Fruit fly (Drosophila melanogaster): ENCODE results near the gene CG2116.

CG2116 gene

DNA sequence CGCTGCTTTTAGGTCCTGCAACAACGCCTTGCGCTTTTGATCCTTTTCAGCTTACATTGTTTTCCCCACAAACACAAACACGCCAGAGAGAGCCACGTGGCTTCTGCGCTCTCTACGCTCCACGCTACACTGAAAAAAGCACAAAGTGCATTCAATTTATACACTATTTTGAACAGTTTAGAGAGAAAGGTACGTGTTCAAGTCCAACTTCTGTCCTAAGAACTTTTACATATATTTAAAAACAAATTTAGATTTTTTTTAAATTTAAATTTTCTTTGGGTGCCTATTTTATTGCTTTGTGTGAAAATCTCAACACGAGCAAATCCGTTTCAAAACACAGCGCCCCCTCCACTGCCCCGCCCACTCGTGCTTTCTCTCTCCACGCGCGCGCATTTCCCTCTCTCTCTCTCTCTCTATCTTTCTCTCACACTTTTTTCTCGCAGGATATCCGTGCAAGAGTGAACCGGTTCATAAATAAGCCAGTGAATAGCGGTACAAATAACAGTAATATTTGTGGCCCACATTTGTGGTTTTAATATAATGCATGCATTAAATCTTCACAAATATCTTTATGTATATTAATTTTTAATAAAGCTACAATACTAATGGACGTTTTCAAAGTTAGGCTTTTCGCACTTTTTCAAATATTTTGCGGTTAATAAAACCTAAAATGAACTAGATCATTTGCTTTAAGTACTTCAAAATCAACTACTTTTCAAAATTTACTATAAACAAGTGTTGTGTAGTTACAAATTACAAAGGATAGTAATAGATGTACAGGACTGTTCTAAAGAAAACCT lies 29.4 kb upstream of the CG2116 start (continued):
- TF ChIP-seq Hmx (GFP tag; optimal IDR thresholded peaks at IDR 0.05) (no peak), CG6175 (GFP tag; IDR thresholded peaks at IDR 0.05) (0 out of 3 replicates have a peak, but pooled peaks have one; percentile 64), CG4854 (GFP tag; optimal IDR thresholded peaks at IDR 0.05) (peak; percentile 65), Blimp-1 (GFP tag; optimal IDR thresholded peaks at IDR 0.05) (peak; percentile 84), CG2202 (tag; optimal IDR thresholded peaks at IDR 0.05) (peak; percentile 60), Hr3 (GFP tag; optimal IDR thresholded peaks at IDR 0.05) (peak; percentile 68), CG4707 (GFP tag; optimal IDR thresholded peaks at IDR 0.05) (no peak), vfl (GFP tag; optimal IDR thresholded peaks at IDR 0.05) (peak; percentile 61), NfI (GFP tag; optimal IDR thresholded peaks at IDR 0.05) (peak; percentile 77), CG4424 (GFP tag; optimal IDR thresholded peaks at IDR 0.05) (peak; percentile 81), jing (GFP tag; optimal IDR thresholded peaks at IDR 0.05) (peak; percentile 20), CG7556 (GFP tag; optimal IDR thresholded peaks at IDR 0.05) (peak; percentile 89), ssp (GFP tag; IDR thresholded peaks at IDR 0.05) (peak; percentile 58), bcd (GFP tag; optimal IDR thresholded peaks at IDR 0.05) (peak; percentile 74), CG11560 (tag; IDR thresholded peaks at IDR 0.05) (peak; percentile 71), phol (tag; optimal IDR thresholded peaks at IDR 0.05) (peak; percentile 81), abd-A (tag; optimal IDR thresholded peaks at IDR 0.05) (peak; percentile 61), chinmo (GFP tag; IDR thresholded peaks at IDR 0.05; ENCODE audit: partially characterized antibody) (no peak), Nf-YC (tag; optimal IDR thresholded peaks at IDR 0.05) (peak; percentile 62), Myb (GFP tag; optimal IDR thresholded peaks at IDR 0.05) (peak; percentile 42), chn (GFP tag; optimal IDR thresholded peaks at IDR 0.05) (peak; percentile 67), ftz-f1 (GFP tag; optimal IDR thresholded peaks at IDR 0.05) (no peak), CG9215 (GFP tag; IDR thresholded peaks at IDR 0.05) (peak; percentile 67), Stat92E (GFP tag; optimal IDR thresholded peaks at IDR 0.05) (no peak), odd (GFP tag; optimal IDR thresholded peaks at IDR 0.05) (peak; percentile 66), Ada2b (GFP tag; IDR thresholded peaks at IDR 0.05) (peak; percentile 88), CG31224 (GFP tag; IDR thresholded peaks at IDR 0.05) (peak; percentile 47; the same call in 1 of the 2 replicates), ERR (GFP tag; optimal IDR thresholded peaks at IDR 0.05) (no peak), Dip3 (GFP tag; optimal IDR thresholded peaks at IDR 0.05) (peak; percentile 42), Pdp1 (GFP tag; optimal IDR thresholded peaks at IDR 0.05) (peak; percentile 59), CG12744 (GFP tag; optimal IDR thresholded peaks at IDR 0.05) (peak; percentile 53), gce (GFP tag; IDR thresholded peaks at IDR 0.05) (peak; percentile 86), sqz (GFP tag; optimal IDR thresholded peaks at IDR 0.05) (peak; percentile 55), Sox102F (GFP tag; optimal IDR thresholded peaks at IDR 0.05) (peak; percentile 89), eve (GFP tag; optimal IDR thresholded peaks at IDR 0.05) (no peak), ranshi (GFP tag; IDR thresholded peaks at IDR 0.05) (peak; percentile 89), cad (GFP tag; optimal IDR thresholded peaks at IDR 0.05) (no peak), CG13894 (tag; optimal IDR thresholded peaks at IDR 0.05) (peak; percentile 80), Vsx1 (GFP tag; optimal IDR thresholded peaks at IDR 0.05) (peak; percentile 62), Usf (GFP tag; optimal IDR thresholded peaks at IDR 0.05) (peak; percentile 27), CG7372 (GFP tag; IDR thresholded peaks at IDR 0.05) (peak; percentile 80), CG12104 (GFP tag; optimal IDR thresholded peaks at IDR 0.05) (peak; percentile 68), C15 (GFP tag; IDR thresholded peaks at IDR 0.05) (peak; percentile 69; the same call in 1 of the 3 replicates), HLH4C (GFP tag; IDR thresholded peaks at IDR 0.05; ENCODE audit: partially characterized antibody) (no peak), ac (GFP tag; optimal IDR thresholded peaks at IDR 0.05) (no peak), Ets65A (GFP tag) (peak; percentile 92), CG6254 (GFP tag; optimal IDR thresholded peaks at IDR 0.05) (peak; percentile 64), zf30C (GFP tag; optimal IDR thresholded peaks at IDR 0.05) (peak; percentile 70), CG12659 (GFP tag; optimal IDR thresholded peaks at IDR 0.05) (peak; percentile 87)
